Worm (Caenorhabditis elegans) whole organism, L4 larva: ENCODE measurements around the gene nspc-16.

Experiments
- F44E2.7 ChIP-seq: fragments of 200-800 bp; sonication (Bioruptor generic); IDR thresholded peaks from 2 replicates; pipeline ENCODE4 v2.1.2; 2022; ENCODE audit warnings: missing genetic modification characterization, missing compliant biosample characterization
- R02D3.7 ChIP-seq: fragments of 150-350 bp; sonication (generic microtip); optimal IDR thresholded peaks from 3 replicates; lab custom pipeline; 2014; ENCODE audit warnings: missing biosample characterization, missing genetic modification characterization
- Y105C5A.15 ChIP-seq: fragments of 200-800 bp; sonication (Bioruptor generic); IDR thresholded peaks from 2 replicates; pipeline ENCODE4 v1.3.6; 2022; ENCODE audit warnings: missing genetic modification characterization, missing compliant biosample characterization
- Y48G9A.11 ChIP-seq: fragments of 200-800 bp; sonication (Bioruptor generic); IDR thresholded peaks from 2 replicates; pipeline ENCODE4 v1.3.6; 2022; ENCODE audit warnings: missing genetic modification reagents, missing genetic modification characterization, missing compliant biosample characterization
- Y5F2A.4 ChIP-seq: fragments of 200-800 bp; sonication (Bioruptor generic); optimal IDR thresholded peaks from 2 replicates; lab custom pipeline; 2018; ENCODE audit warnings: mild to moderate bottlenecking, missing genetic modification characterization, missing compliant biosample characterization
- ZK337.2 ChIP-seq: fragments of 200-800 bp; sonication (Bioruptor generic); IDR thresholded peaks from 2 replicates; pipeline ENCODE4 v1.3.6; 2022; ENCODE audit warnings: missing genetic modification reagents, missing genetic modification characterization, missing compliant biosample characterization
- aha-1 ChIP-seq: fragments of 150-350 bp; peaks from one replicate; lab custom pipeline; 2014; ENCODE audit warnings: missing biosample characterization, missing genetic modification characterization
- attf-4 ChIP-seq: sonication (generic microtip); optimal IDR thresholded peaks from 3 replicates; lab custom pipeline; 2017; ENCODE audit warnings: missing biosample characterization, missing genetic modification characterization
- ceh-32 ChIP-seq: sonication (generic microtip); optimal IDR thresholded peaks from 2 replicates; lab custom pipeline; 2016; ENCODE audit warnings: mild to moderate bottlenecking, missing genetic modification characterization, missing compliant biosample characterization; ENCODE audit not compliant: poor library complexity
- ceh-82 ChIP-seq: sonication (generic microtip); optimal IDR thresholded peaks from 2 replicates; lab custom pipeline; 2017; ENCODE audit warnings: missing biosample characterization, missing genetic modification characterization
- daf-12 ChIP-seq: fragments of 150-350 bp; optimal IDR thresholded peaks from 2 replicates; lab custom pipeline; 2014; ENCODE audit warnings: missing biosample characterization, missing genetic modification reagents, missing genetic modification characterization
- daf-16 ChIP-seq, 3 experiments: sonication (generic microtip); optimal IDR thresholded peaks; 2 replicates each; lab custom pipeline; 2016 to 2017; ENCODE audit warnings: missing genetic modification characterization in 3 of 3, missing genetic modification reagents in 3 of 3, mild to moderate bottlenecking in 2 of 3, missing compliant biosample characterization in 2 of 3, missing biosample characterization in 1 of 3, moderate library complexity in 1 of 3
- daf-8 ChIP-seq: fragments of 200-800 bp; sonication (Bioruptor generic); IDR thresholded peaks from 2 replicates; pipeline ENCODE4 v1.3.6; 2022; ENCODE audit warnings: missing genetic modification characterization, missing compliant biosample characterization
- dmd-6 ChIP-seq: fragments of 200-800 bp; sonication (Bioruptor generic); IDR thresholded peaks from 2 replicates; pipeline ENCODE4 v1.3.6; 2022; ENCODE audit warnings: missing genetic modification reagents, missing genetic modification characterization, missing compliant biosample characterization
- dmd-9 ChIP-seq: fragments of 200-800 bp; sonication (Bioruptor generic); IDR thresholded peaks from 2 replicates; pipeline ENCODE4 v1.3.6; 2022; ENCODE audit warnings: missing genetic modification reagents, missing genetic modification characterization, missing compliant biosample characterization
- duxl-1 ChIP-seq: sonication (generic microtip); optimal IDR thresholded peaks from 2 replicates; lab custom pipeline; 2016; ENCODE audit warnings: mild to moderate bottlenecking, missing genetic modification characterization, moderate library complexity, missing compliant biosample characterization; ENCODE audit not compliant: poor library complexity
- dve-1 ChIP-seq: sonication (generic microtip); optimal IDR thresholded peaks from 2 replicates; lab custom pipeline; 2017; ENCODE audit warnings: antibody characterized with exemption, mild to moderate bottlenecking, missing genetic modification characterization, missing compliant biosample characterization; ENCODE audit not compliant: insufficient read depth
- egl-43 ChIP-seq: fragments of 200-800 bp; sonication (Bioruptor generic); IDR thresholded peaks from 2 replicates; pipeline ENCODE4 v1.3.6; 2022; ENCODE audit warnings: missing genetic modification reagents, missing genetic modification characterization, missing compliant biosample characterization
- fkh-10 ChIP-seq: fragments of 150-350 bp; optimal IDR thresholded peaks from 2 replicates; lab custom pipeline; 2014; ENCODE audit warnings: missing biosample characterization, missing genetic modification reagents, missing genetic modification characterization
- hif-1 ChIP-seq, 2 experiments: sonication (generic microtip); optimal IDR thresholded peaks; 2 replicates each; lab custom pipeline; 2016 to 2017; ENCODE audit warnings: missing compliant biosample characterization in 2 of 2, missing genetic modification characterization in 2 of 2, missing genetic modification reagents in 2 of 2, missing genotype in 2 of 2, mild to moderate bottlenecking in 1 of 2
- hlh-11 ChIP-seq: fragments of 200-800 bp; sonication (Bioruptor generic); optimal IDR thresholded peaks from 2 replicates; lab custom pipeline; 2018; ENCODE audit warnings: mild to moderate bottlenecking, missing genetic modification characterization, missing compliant biosample characterization
- hlh-30 ChIP-seq: sonication (generic microtip); optimal IDR thresholded peaks from 2 replicates; lab custom pipeline; 2017; ENCODE audit warnings: antibody characterized with exemption, mild to moderate bottlenecking, missing genetic modification characterization, missing compliant biosample characterization; ENCODE audit not compliant: insufficient read depth
- jun-1 ChIP-seq: fragments of 150-350 bp; optimal IDR thresholded peaks from 2 replicates; lab custom pipeline; 2014; ENCODE audit warnings: missing biosample characterization, missing genetic modification reagents, missing genetic modification characterization
- lim-7 ChIP-seq: fragments of 200-800 bp; sonication (Bioruptor generic); IDR thresholded peaks from 2 replicates; pipeline ENCODE4 v1.3.6; 2022; ENCODE audit warnings: missing genetic modification characterization, missing compliant biosample characterization
- lin-15B ChIP-seq: fragments of 150-350 bp; sonication (generic microtip); optimal IDR thresholded peaks from 3 replicates; lab custom pipeline; 2014; ENCODE audit warnings: missing biosample characterization, missing genetic modification characterization
- lin-29 ChIP-seq: fragments of 200-800 bp; sonication (Bioruptor generic); IDR thresholded peaks from 2 replicates; pipeline ENCODE4 v1.3.6; 2022; ENCODE audit warnings: missing genetic modification reagents, missing genetic modification characterization, missing compliant biosample characterization
- madf-9 ChIP-seq: fragments of 200-800 bp; sonication (Bioruptor generic); conservative IDR thresholded peaks from 2 replicates; pipeline ENCODE4 v1.3.6; 2022; ENCODE audit warnings: missing genetic modification reagents, missing genetic modification characterization, missing compliant biosample characterization
- mep-1 ChIP-seq: fragments of 150-350 bp; sonication (generic microtip); optimal IDR thresholded peaks from 3 replicates; lab custom pipeline; 2014; ENCODE audit warnings: missing biosample characterization, missing genetic modification characterization
- mxl-3 ChIP-seq: fragments of 200-800 bp; sonication (Bioruptor generic); optimal IDR thresholded peaks from 2 replicates; lab custom pipeline; 2018; ENCODE audit warnings: mild to moderate bottlenecking, missing genetic modification characterization, missing compliant biosample characterization
- nhr-102 ChIP-seq: sonication (generic microtip); optimal IDR thresholded peaks from 2 replicates; lab custom pipeline; 2016; ENCODE audit warnings: mild to moderate bottlenecking, missing genetic modification characterization, moderate library complexity, missing compliant biosample characterization
- nhr-237 ChIP-seq: sonication (generic microtip); optimal IDR thresholded peaks from 2 replicates; lab custom pipeline; 2017; ENCODE audit warnings: missing biosample characterization, missing genetic modification characterization
- nhr-25 ChIP-seq: sonication (generic microtip); optimal IDR thresholded peaks from 2 replicates; lab custom pipeline; 2017; ENCODE audit warnings: missing genetic modification characterization, mild to moderate bottlenecking, missing compliant biosample characterization, antibody characterized with exemption, moderate library complexity, borderline replicate concordance; ENCODE audit not compliant: insufficient read depth
- nhr-28 ChIP-seq: fragments of 150-350 bp; optimal IDR thresholded peaks from 2 replicates; lab custom pipeline; 2014; ENCODE audit warnings: missing biosample characterization, missing genetic modification characterization
- nhr-42 ChIP-seq: fragments of 200-800 bp; sonication (Bioruptor generic); IDR thresholded peaks from 2 replicates; pipeline ENCODE4 v1.3.6; 2022; ENCODE audit warnings: missing genetic modification characterization, missing compliant biosample characterization
- nhr-48 ChIP-seq: sonication (generic microtip); optimal IDR thresholded peaks from 2 replicates; lab custom pipeline; 2016; ENCODE audit warnings: mild to moderate bottlenecking, missing genetic modification characterization, missing compliant biosample characterization
- nhr-76 ChIP-seq: fragments of 150-350 bp; optimal IDR thresholded peaks from 2 replicates; lab custom pipeline; 2014; ENCODE audit warnings: missing biosample characterization, missing genetic modification characterization
- pha-4 ChIP-seq, 2 experiments: fragments of 150-350 bp in 1 of 2; fragments of 200-800 bp in 1 of 2; sonication (Bioruptor generic) in 1 of 2; IDR thresholded peaks in 1 of 2; optimal IDR thresholded peaks in 1 of 2; 2 replicates each; pipeline versions ENCODE4 v1.3.6 to Lab custom; 2014 to 2022; ENCODE audit warnings: missing genetic modification characterization in 2 of 2, missing genetic modification reagents in 2 of 2, missing biosample characterization in 1 of 2, missing compliant biosample characterization in 1 of 2
- sdz-12 ChIP-seq: fragments of 200-800 bp; sonication (Bioruptor generic); optimal IDR thresholded peaks from 2 replicates; lab custom pipeline; 2018; ENCODE audit warnings: mild to moderate bottlenecking, missing genetic modification characterization, missing compliant biosample characterization
- tra-1 ChIP-seq: fragments of 200-800 bp; sonication (Bioruptor generic); IDR thresholded peaks from 2 replicates; pipeline ENCODE4 v1.3.6; 2022; ENCODE audit warnings: missing genetic modification reagents, missing genetic modification characterization, missing compliant biosample characterization
- unc-39 ChIP-seq: sonication (generic microtip); optimal IDR thresholded peaks from 2 replicates; lab custom pipeline; 2017; ENCODE audit warnings: missing biosample characterization, missing genetic modification characterization
- unc-62 ChIP-seq, 3 experiments: fragments of 150-350 bp in 1 of 3; sonication (generic microtip); optimal IDR thresholded peaks in 2 of 3; peaks in 1 of 3; 1 replicate in 1 of 3; 2 replicates in 2 of 3; lab custom pipeline; 2014 to 2017; ENCODE audit warnings: missing biosample characterization in 3 of 3, missing genetic modification characterization in 3 of 3, missing genetic modification reagents in 3 of 3, missing genotype in 1 of 3
- zfp-3 ChIP-seq: fragments of 200-800 bp; sonication (Bioruptor generic); conservative IDR thresholded peaks from 2 replicates; pipeline ENCODE4 v1.3.6; 2022; ENCODE audit warnings: missing genetic modification reagents, missing genetic modification characterization, missing compliant biosample characterization

Gene nspc-16

ce11 chrX:14495075-14495474, 28.3 kb upstream of the nspc-16 start:
- TF ChIP-seq Y5F2A.4 (no peak), ZK337.2 (GFP tag; lab: Robert Waterston, UW) (no peak), unc-39 (tag; lab: Kevin White, UChicago) (no peak), lin-29 (GFP tag; lab: Robert Waterston, UW) (no peak), hlh-30 (tag; lab: Kevin White, UChicago) (peak; percentile 20), lim-7 (GFP tag; lab: Robert Waterston, UW) (no peak), hif-1 (tag; optimal IDR thresholded peaks at IDR 0.05; lab: Kevin White, UChicago) (peak in 1 of 2 experiments; percentile 82), ceh-32 (tag; lab: Kevin White, UChicago) (no peak), daf-8 (GFP tag; lab: Robert Waterston, UW) (no peak), sdz-12 (GFP tag; lab: Kevin White, UChicago) (no peak), aha-1 (tag; lab: Kevin White, UChicago) (peak; percentile 81)

ce11 chrX:14495785-14496184, 27.6 kb upstream of the nspc-16 start, which contains the start of gene ztf-14:
Gene ztf-14 (plus strand): TSS chrX:14496085.
- no peak for TF ChIP-seq nhr-102
- TF ChIP-seq attf-4 (tag; lab: Kevin White, UChicago) = no peak
- TF ChIP-seq jun-1 (tag; lab: Kevin White, UChicago) = no peak
- TF ChIP-seq hif-1 (tag; optimal IDR thresholded peaks at IDR 0.05; lab: Kevin White, UChicago) = no peak
- no peak for TF ChIP-seq nhr-237 (tag; lab: Kevin White, UChicago)
- TF ChIP-seq lin-15B (tag; lab: Kevin White, UChicago) = no peak
- no peak for TF ChIP-seq mep-1
- TF ChIP-seq madf-9 (GFP tag; lab: Robert Waterston, UW) = no peak
- no peak for TF ChIP-seq F44E2.7
- no peak for TF ChIP-seq Y48G9A.11 (GFP tag; lab: Robert Waterston, UW)
- TF ChIP-seq, all 104 proteins: peak for 0

ce11 chrX:14496545-14496944, 26.8 kb upstream of the nspc-16 start:
- TF ChIP-seq daf-16 (GFP tag; optimal IDR thresholded peaks at IDR 0.05; lab: Kevin White, UChicago) = peak in 1 of 2 experiments; percentile 1
- peak; percentile 17 for TF ChIP-seq daf-16 (tag; optimal IDR thresholded peaks at IDR 0.05; lab: Kevin White, UChicago)
- no peak for TF ChIP-seq ceh-32 (tag; lab: Kevin White, UChicago)

ce11 chrX:14499830-14500409, 23.5 kb upstream of the nspc-16 start:
- TF ChIP-seq attf-4 (tag; lab: Kevin White, UChicago) (no peak), fkh-10 (GFP tag; lab: Kevin White, UChicago) (no peak), egl-43 (GFP tag; lab: Robert Waterston, UW) (no peak), dmd-6 (GFP tag; lab: Robert Waterston, UW) (peak; percentile 41), hlh-11 (tag; lab: Kevin White, UChicago) (peak; percentile 11), F44E2.7 (no peak), nhr-48 (peak; percentile 4), ceh-82 (tag; lab: Kevin White, UChicago) (no peak), Y105C5A.15 (no peak), R02D3.7 (no peak), unc-62 (GFP tag; optimal IDR thresholded peaks at IDR 0.05 in 1 of 2; lab: Kevin White, UChicago) (peak in 1 of 2 experiments; percentile 97), unc-62 (tag; optimal IDR thresholded peaks at IDR 0.05; lab: Kevin White, UChicago) (no peak), nhr-42 (GFP tag; lab: Robert Waterston, UW) (no peak), nhr-25 (tag; lab: Kevin White, UChicago) (peak; percentile 8), nhr-28 (tag; lab: Kevin White, UChicago) (peak; percentile 60), nhr-76 (no peak), dve-1 (tag; lab: Kevin White, UChicago) (no peak), zfp-3 (GFP tag; lab: Robert Waterston, UW) (no peak), mxl-3 (no peak), aha-1 (tag; lab: Kevin White, UChicago) (peak; percentile 90), tra-1 (GFP tag; lab: Robert Waterston, UW) (peak; percentile 45; the same call in 1 of the 2 replicates), dmd-9 (GFP tag; lab: Robert Waterston, UW) (no peak), mep-1 (no peak), duxl-1 (tag; lab: Kevin White, UChicago) (no peak), daf-12 (tag; lab: Kevin White, UChicago) (no peak), pha-4 (GFP tag; IDR thresholded peaks at IDR 0.05; lab: Robert Waterston, UW) (no peak), pha-4 (tag; optimal IDR thresholded peaks at IDR 0.05; lab: Kevin White, UChicago) (no peak), hlh-30 (tag; lab: Kevin White, UChicago) (peak; percentile 86)
